Fruit fly (Drosophila melanogaster): Measurements from ENCODE around the gene Argk2.

DNA sequence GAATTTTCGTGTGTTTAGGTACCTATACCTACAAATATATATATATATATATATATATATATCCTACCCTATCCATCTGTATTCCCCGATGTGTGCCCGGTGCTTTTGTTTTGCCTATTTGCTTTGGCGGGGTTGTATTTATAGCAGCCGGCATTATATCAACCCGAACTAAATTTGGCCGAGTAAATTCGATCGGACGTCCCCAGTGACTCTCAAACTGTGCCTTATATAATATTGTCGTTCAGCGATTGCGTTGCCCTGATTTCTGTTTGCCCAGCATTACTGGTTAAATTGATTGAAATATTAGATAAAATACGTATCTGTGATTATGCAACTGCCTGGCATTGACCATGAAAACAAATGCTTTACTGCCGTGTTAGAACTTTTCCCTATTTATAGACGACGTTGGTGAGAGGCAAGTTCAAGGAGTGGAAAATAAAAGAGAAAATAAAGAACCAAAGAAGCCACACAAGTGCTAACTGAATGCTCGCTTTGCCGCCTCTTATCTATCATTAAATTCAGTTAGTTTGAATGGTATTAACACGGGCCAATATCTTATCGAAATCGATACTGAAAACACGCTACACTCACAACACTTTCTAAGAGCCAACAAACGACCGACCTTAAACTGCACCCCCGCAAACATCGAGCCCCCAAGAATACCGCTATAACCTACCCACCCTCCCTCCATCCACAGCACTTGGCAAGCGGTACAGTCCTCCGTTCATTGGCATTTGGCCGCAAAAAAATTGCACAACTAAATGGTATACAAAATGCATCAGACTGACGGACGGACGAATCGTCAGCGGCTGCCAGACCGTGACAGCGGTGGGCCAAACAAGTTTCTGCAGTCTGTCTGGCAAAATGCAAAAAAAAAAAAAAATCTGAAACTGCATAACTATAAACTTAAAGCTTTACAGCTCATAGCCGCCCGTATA is 8.9 kb downstream of the Argk2 start:
- TF ChIP-seq CG7101 (tag; optimal IDR thresholded peaks at IDR 0.05) (peak; percentile 14), cic (GFP tag; optimal IDR thresholded peaks at IDR 0.05) (peak; percentile 75)

All from whole organism, adult.